Worm (Caenorhabditis elegans): Measurements from ENCODE around the gene ceh-23.

- TF ChIP-seq him-1 (tag; optimal IDR thresholded peaks at IDR 0.05) (no peak), dao-5 (tag; optimal IDR thresholded peaks at IDR 0.05) (no peak)
Measured at ce11 chrIII:7857142-7857541, 17.8 kb downstream of the ceh-23 start, which contains the start of gene tag-307.
